Fruit fly (Drosophila melanogaster) whole organism, wandering third instar larva: ENCODE results near the gene CG7800.

ENCODE experiments used
- Abd-B ChIP-seq: fragments of >200 bp; optimal IDR thresholded peaks from 2 replicates; lab custom pipeline; 2017; ENCODE audit warnings: missing biosample characterization, missing genetic modification characterization
- CrebA ChIP-seq: fragments of 200-800 bp; sonication (Bioruptor generic); optimal IDR thresholded peaks from 2 replicates; lab custom pipeline; 2016; ENCODE audit warnings: missing biosample characterization, mild to moderate bottlenecking, missing genetic modification characterization, borderline replicate concordance
- Dfd ChIP-seq: fragments of >200 bp; optimal IDR thresholded peaks from 2 replicates; lab custom pipeline; 2017; ENCODE audit warnings: missing biosample characterization, missing genetic modification characterization
- Dif ChIP-seq: fragments of 200-275, 200-300 bp; sonication (Bioruptor generic); optimal IDR thresholded peaks from 2 replicates; lab custom pipeline; 2018; ENCODE audit warnings: missing biosample characterization, missing genetic modification characterization; ENCODE audit not compliant: partially characterized antibody
- Myc ChIP-seq: fragments of >200 bp; optimal IDR thresholded peaks from 2 replicates; lab custom pipeline; 2017
- dmrt93B ChIP-seq: fragments of 200-800 bp; sonication (Bioruptor generic); optimal IDR thresholded peaks from 2 replicates; lab custom pipeline; 2018; ENCODE audit warnings: missing biosample characterization, mild to moderate bottlenecking, missing genetic modification characterization
- h ChIP-seq: fragments of 200-800 bp; sonication (Bioruptor generic); optimal IDR thresholded peaks from 3 replicates; lab custom pipeline; 2016; ENCODE audit warnings: missing biosample characterization, mild to moderate bottlenecking, missing genetic modification characterization
- jim ChIP-seq: fragments of 175-275, 200-325 bp; sonication (Bioruptor generic); optimal IDR thresholded peaks from 2 replicates; lab custom pipeline; 2016; ENCODE audit warnings: missing biosample characterization, mild to moderate bottlenecking, missing genetic modification characterization
- psq ChIP-seq: fragments of 200-800 bp; sonication (Bioruptor generic); optimal IDR thresholded peaks from 3 replicates; lab custom pipeline; 2017; ENCODE audit warnings: missing biosample characterization, mild to moderate bottlenecking, missing genetic modification characterization, moderate library complexity
- sv ChIP-seq: fragments of 200-800 bp; sonication (Bioruptor generic); optimal IDR thresholded peaks from 3 replicates; lab custom pipeline; 2016; ENCODE audit warnings: missing biosample characterization, missing genetic modification characterization

dm6 chr3R:8219891-8220290, 2.1 kb downstream of the CG7800 start, which contains the start of gene CG18249:
- TF ChIP-seq sv = no peak
- no peak for TF ChIP-seq h (GFP tag; lab: Kevin White, UChicago)
- no peak for TF ChIP-seq Dif (GFP tag; lab: Kevin White, UChicago)
- no peak for TF ChIP-seq Dfd
- TF ChIP-seq psq (GFP tag; lab: Kevin White, UChicago) = no peak
- TF ChIP-seq Abd-B (GFP tag; lab: Kevin White, UChicago) = no peak
- TF ChIP-seq dmrt93B (GFP tag; lab: Kevin White, UChicago) = no peak
- TF ChIP-seq Myc = no peak
- no peak for TF ChIP-seq CrebA (GFP tag; lab: Kevin White, UChicago)
- no peak for TF ChIP-seq jim (GFP tag; lab: Kevin White, UChicago)
